Worm (Caenorhabditis elegans): ENCODE results near the gene ZK455.5.

DNA sequence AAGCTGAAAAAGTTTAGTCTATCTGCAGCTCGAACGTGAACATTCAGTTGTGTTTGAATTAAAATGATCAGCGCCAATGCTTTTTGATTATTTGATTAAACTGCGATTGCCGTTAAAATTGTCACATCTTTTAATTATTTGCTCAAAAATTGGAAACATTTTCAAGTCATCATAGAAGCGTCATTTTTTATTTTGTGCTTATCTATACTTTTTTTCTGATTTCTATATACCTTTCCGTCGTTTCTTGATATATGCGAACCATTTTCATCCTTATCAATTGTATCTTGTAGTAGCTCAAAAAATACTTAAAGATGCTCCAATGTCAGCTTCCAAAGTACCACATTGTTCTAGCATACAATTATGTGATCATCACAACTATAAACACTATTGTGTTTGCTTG lies 24.6 kb upstream of the ZK455.5 start:
- TF ChIP-seq hlh-13 (GFP tag; optimal IDR thresholded peaks at IDR 0.05) (no peak), pag-3 (tag; optimal IDR thresholded peaks at IDR 0.05; ENCODE audit: borderline replicate concordance) (no peak)

All from whole organism, late embryonic.